Worm (Caenorhabditis elegans) whole organism, young adult: Measurements from ENCODE around the gene ZC15.10.

Source experiments
- B0336.3 ChIP-seq: fragments of 200-800 bp; sonication (Bioruptor generic); IDR thresholded peaks from 2 replicates; pipeline ENCODE4 v1.3.6; 2022; ENCODE audit warnings: missing genetic modification characterization, missing compliant biosample characterization
- F10E7.11 ChIP-seq: sonication (generic microtip); optimal IDR thresholded peaks from 2 replicates; lab custom pipeline; 2017; ENCODE audit warnings: mild to moderate bottlenecking, missing genetic modification characterization, moderate library complexity, missing compliant biosample characterization
- F22D6.2 ChIP-seq: sonication (generic microtip); optimal IDR thresholded peaks from 2 replicates; lab custom pipeline; 2016; ENCODE audit warnings: mild to moderate bottlenecking, missing genetic modification characterization, missing compliant biosample characterization
- F23B12.7 ChIP-seq: sonication (generic microtip); optimal IDR thresholded peaks from 2 replicates; lab custom pipeline; 2017; ENCODE audit warnings: missing genetic modification characterization, mild to moderate bottlenecking, missing compliant biosample characterization, antibody characterized with exemption, moderate library complexity; ENCODE audit not compliant: insufficient read depth
- F39B2.1 ChIP-seq: fragments of 200-800 bp; sonication (Bioruptor generic); IDR thresholded peaks from 2 replicates; pipeline ENCODE4 v1.3.6; 2022; ENCODE audit warnings: missing genetic modification reagents, missing genetic modification characterization, missing compliant biosample characterization
- F49E8.2 ChIP-seq: sonication (generic microtip); optimal IDR thresholded peaks from 3 replicates; lab custom pipeline; 2017; ENCODE audit warnings: missing genetic modification characterization, mild to moderate bottlenecking, missing compliant biosample characterization, antibody characterized with exemption, moderate library complexity; ENCODE audit not compliant: insufficient read depth
- F55B11.4 ChIP-seq: sonication (generic microtip); optimal IDR thresholded peaks from 2 replicates; lab custom pipeline; 2016; ENCODE audit warnings: missing compliant biosample characterization, missing genetic modification characterization, borderline replicate concordance; ENCODE audit not compliant: insufficient read depth
- K12H6.12 ChIP-seq: fragments of 200-800 bp; sonication (Bioruptor generic); optimal IDR thresholded peaks from 2 replicates; lab custom pipeline; 2018; ENCODE audit warnings: mild to moderate bottlenecking, missing genetic modification characterization, missing compliant biosample characterization
- T26A5.8 ChIP-seq: sonication (generic microtip); optimal IDR thresholded peaks from 2 replicates; lab custom pipeline; 2016; ENCODE audit warnings: missing genetic modification characterization, missing compliant biosample characterization
- Y95B8A.8 ChIP-seq: fragments of 200-800 bp; sonication (Bioruptor generic); IDR thresholded peaks from 2 replicates; pipeline ENCODE4 v1.3.6; 2022; ENCODE audit warnings: missing genetic modification reagents, missing genetic modification characterization, missing compliant biosample characterization
- akir-1 ChIP-seq: fragments of 200-800 bp; sonication (Bioruptor generic); optimal IDR thresholded peaks from 2 replicates; lab custom pipeline; 2018; ENCODE audit warnings: mild to moderate bottlenecking, missing genetic modification characterization, moderate library complexity, missing compliant biosample characterization
- aptf-3 ChIP-seq: fragments of 200-800 bp; sonication (Bioruptor generic); IDR thresholded peaks from 2 replicates; pipeline ENCODE4 v1.3.6; 2022; ENCODE audit warnings: missing genetic modification characterization, missing compliant biosample characterization
- atf-7 ChIP-seq: sonication (generic microtip); optimal IDR thresholded peaks from 2 replicates; lab custom pipeline; 2017; ENCODE audit warnings: mild to moderate bottlenecking, missing genetic modification characterization, missing compliant biosample characterization
- attf-3 ChIP-seq: fragments of 200-800 bp; sonication (Bioruptor generic); conservative IDR thresholded peaks from 2 replicates; pipeline ENCODE4 v1.3.6; 2022; ENCODE audit warnings: missing genetic modification reagents, missing genetic modification characterization, missing compliant biosample characterization
- attf-5 ChIP-seq: fragments of 200-800 bp; sonication (Bioruptor generic); optimal IDR thresholded peaks from 2 replicates; lab custom pipeline; 2018; ENCODE audit warnings: mild to moderate bottlenecking, missing genetic modification characterization, missing compliant biosample characterization
- ceh-40 ChIP-seq: fragments of 200-800 bp; sonication (Bioruptor generic); IDR thresholded peaks from 2 replicates; pipeline ENCODE4 v1.3.6; 2022; ENCODE audit warnings: missing genetic modification characterization, missing compliant biosample characterization
- ceh-91 ChIP-seq: fragments of 200-800 bp; sonication (Bioruptor generic); IDR thresholded peaks from 2 replicates; pipeline ENCODE4 v1.3.6; 2022; ENCODE audit warnings: missing genetic modification reagents, missing genetic modification characterization, missing compliant biosample characterization
- die-1 ChIP-seq: sonication (generic microtip); optimal IDR thresholded peaks from 2 replicates; lab custom pipeline; 2016; ENCODE audit warnings: missing genotype, mild to moderate bottlenecking, missing genetic modification characterization, missing compliant biosample characterization
- dox-1 ChIP-seq: fragments of 200-800 bp; sonication (Bioruptor generic); IDR thresholded peaks from 2 replicates; pipeline ENCODE4 v1.3.6; 2022; ENCODE audit warnings: missing genetic modification reagents, missing genetic modification characterization, missing compliant biosample characterization
- dpl-1 ChIP-seq: fragments of 150-350 bp; optimal IDR thresholded peaks from 2 replicates; lab custom pipeline; 2014; ENCODE audit warnings: missing biosample characterization, missing genetic modification reagents, missing genetic modification characterization
- efl-1 ChIP-seq: fragments of 150-350 bp; optimal IDR thresholded peaks from 2 replicates; lab custom pipeline; 2014; ENCODE audit warnings: missing biosample characterization, missing genetic modification reagents, missing genetic modification characterization
- egl-44 ChIP-seq: fragments of 200-800 bp; sonication (Bioruptor generic); IDR thresholded peaks from 2 replicates; pipeline ENCODE4 v1.3.6; 2022; ENCODE audit warnings: missing genetic modification reagents, missing genetic modification characterization, missing compliant biosample characterization
- egrh-3 ChIP-seq: fragments of 200-800 bp; sonication (Bioruptor generic); IDR thresholded peaks from 2 replicates; pipeline ENCODE4 v1.3.6; 2022; ENCODE audit warnings: missing genetic modification reagents, missing genetic modification characterization, missing compliant biosample characterization
- ekl-4 ChIP-seq: fragments of 200-800 bp; sonication (Bioruptor generic); IDR thresholded peaks from 2 replicates; pipeline ENCODE4 v1.3.6; 2022; ENCODE audit warnings: missing genetic modification reagents, missing genetic modification characterization, missing compliant biosample characterization
- ets-4 ChIP-seq: fragments of 200-800 bp; sonication (Bioruptor generic); optimal IDR thresholded peaks from 2 replicates; lab custom pipeline; 2018; ENCODE audit warnings: mild to moderate bottlenecking, missing genetic modification characterization, missing compliant biosample characterization
- him-1 ChIP-seq: sonication (generic microtip); optimal IDR thresholded peaks from 2 replicates; lab custom pipeline; 2016; ENCODE audit warnings: missing genotype, missing genetic modification reagents, missing genetic modification characterization, missing compliant biosample characterization
- hmg-20 ChIP-seq: fragments of 200-800 bp; sonication (Bioruptor generic); IDR thresholded peaks from 2 replicates; pipeline ENCODE4 v1.3.6; 2022; ENCODE audit warnings: missing genetic modification reagents, missing genetic modification characterization, missing compliant biosample characterization
- hsf-1 ChIP-seq: fragments of 200-800 bp; sonication (Bioruptor generic); IDR thresholded peaks from 2 replicates; pipeline ENCODE4 v1.3.6; 2022; ENCODE audit warnings: missing genetic modification reagents, missing genetic modification characterization, missing compliant biosample characterization
- lag-1 ChIP-seq: fragments of 200-800 bp; sonication (Bioruptor generic); IDR thresholded peaks from 2 replicates; pipeline ENCODE4 v1.3.6; 2022; ENCODE audit warnings: missing genetic modification reagents, missing genetic modification characterization, missing compliant biosample characterization
- let-526 ChIP-seq: fragments of 200-800 bp; sonication (Bioruptor generic); IDR thresholded peaks from 2 replicates; pipeline ENCODE4 v1.3.6; 2022; ENCODE audit warnings: missing genetic modification reagents, missing genetic modification characterization, missing compliant biosample characterization
- lin-35 ChIP-seq, 3 experiments: fragments of 150-350 bp in 2 of 3; sonication (generic microtip) in 1 of 3; optimal IDR thresholded peaks; 2 replicates each; lab custom pipeline; 2014 to 2018; ENCODE audit warnings: missing biosample characterization in 3 of 3, missing genetic modification characterization in 3 of 3, missing genetic modification reagents in 3 of 3
- lin-54 ChIP-seq: fragments of 200-800 bp; sonication (Bioruptor generic); optimal IDR thresholded peaks from 2 replicates; lab custom pipeline; 2018; ENCODE audit warnings: mild to moderate bottlenecking, missing genetic modification characterization, missing compliant biosample characterization
- lir-1 ChIP-seq: fragments of 200-800 bp; sonication (Bioruptor generic); conservative IDR thresholded peaks from 2 replicates; pipeline ENCODE4 v1.3.6; 2022; ENCODE audit warnings: missing genetic modification reagents, missing genetic modification characterization, missing compliant biosample characterization
- madf-3 ChIP-seq: fragments of 200-800 bp; sonication (Bioruptor generic); IDR thresholded peaks from 2 replicates; pipeline ENCODE4 v1.3.6; 2022; ENCODE audit warnings: missing genetic modification reagents, missing genetic modification characterization, missing compliant biosample characterization
- madf-6 ChIP-seq: fragments of 200-800 bp; sonication (Bioruptor generic); IDR thresholded peaks from 2 replicates; pipeline ENCODE4 v1.3.6; 2022; ENCODE audit warnings: missing genetic modification reagents, missing genetic modification characterization, missing compliant biosample characterization
- mcd-1 ChIP-seq: fragments of 200-800 bp; sonication (Bioruptor generic); IDR thresholded peaks from 2 replicates; pipeline ENCODE4 v1.3.6; 2022; ENCODE audit warnings: missing genetic modification reagents, missing genetic modification characterization, missing compliant biosample characterization
- nhr-27 ChIP-seq: fragments of 200-800 bp; sonication (Bioruptor generic); optimal IDR thresholded peaks from 2 replicates; lab custom pipeline; 2018; ENCODE audit warnings: mild to moderate bottlenecking, missing genetic modification characterization, moderate library complexity, missing compliant biosample characterization
- nhr-90 ChIP-seq: sonication (generic microtip); optimal IDR thresholded peaks from 2 replicates; lab custom pipeline; 2016; ENCODE audit warnings: missing genotype, mild to moderate bottlenecking, missing genetic modification characterization, missing compliant biosample characterization
- pbrm-1 ChIP-seq: fragments of 200-800 bp; sonication (Bioruptor generic); IDR thresholded peaks from 2 replicates; pipeline ENCODE4 v1.3.6; 2022; ENCODE audit warnings: missing genetic modification reagents, missing genetic modification characterization, missing compliant biosample characterization
- repo-1 ChIP-seq: sonication (generic microtip); optimal IDR thresholded peaks from 2 replicates; lab custom pipeline; 2017; ENCODE audit warnings: mild to moderate bottlenecking, missing genetic modification characterization, missing compliant biosample characterization
- rpc-1 ChIP-seq, 2 experiments: fragments of 150-350 bp in 1 of 2; sonication (generic microtip) in 1 of 2; optimal IDR thresholded peaks; 2 replicates each; lab custom pipeline; 2014 to 2018; ENCODE audit warnings: missing biosample characterization in 1 of 2, missing genetic modification characterization in 1 of 2, missing genetic modification reagents in 1 of 2, missing genotype in 1 of 2
- sea-2 ChIP-seq: fragments of 200-800 bp; sonication (Bioruptor generic); IDR thresholded peaks from 2 replicates; pipeline ENCODE4 v1.3.6; 2022; ENCODE audit warnings: missing genetic modification characterization, missing compliant biosample characterization
- somi-1 ChIP-seq: fragments of 200-800 bp; sonication (Bioruptor generic); optimal IDR thresholded peaks from 2 replicates; lab custom pipeline; 2018; ENCODE audit warnings: mild to moderate bottlenecking, missing genetic modification characterization, missing compliant biosample characterization
- tlf-1 ChIP-seq: fragments of 200-800 bp; sonication (Bioruptor generic); optimal IDR thresholded peaks from 2 replicates; lab custom pipeline; 2018; ENCODE audit warnings: mild to moderate bottlenecking, missing genetic modification characterization, missing compliant biosample characterization
- unc-62 ChIP-seq: fragments of 150-350 bp; optimal IDR thresholded peaks from 2 replicates; lab custom pipeline; 2014; ENCODE audit warnings: missing biosample characterization, missing genetic modification reagents, missing genetic modification characterization
- ztf-18 ChIP-seq: sonication (generic microtip); optimal IDR thresholded peaks from 2 replicates; lab custom pipeline; 2016; ENCODE audit warnings: missing genotype, mild to moderate bottlenecking, missing genetic modification characterization, missing compliant biosample characterization
- ztf-25 ChIP-seq: fragments of 200-800 bp; sonication (Bioruptor generic); IDR thresholded peaks from 2 replicates; pipeline ENCODE4 v1.3.6; 2022; ENCODE audit warnings: missing genetic modification reagents, missing genetic modification characterization, missing compliant biosample characterization

ZC15.10 gene

DNA sequence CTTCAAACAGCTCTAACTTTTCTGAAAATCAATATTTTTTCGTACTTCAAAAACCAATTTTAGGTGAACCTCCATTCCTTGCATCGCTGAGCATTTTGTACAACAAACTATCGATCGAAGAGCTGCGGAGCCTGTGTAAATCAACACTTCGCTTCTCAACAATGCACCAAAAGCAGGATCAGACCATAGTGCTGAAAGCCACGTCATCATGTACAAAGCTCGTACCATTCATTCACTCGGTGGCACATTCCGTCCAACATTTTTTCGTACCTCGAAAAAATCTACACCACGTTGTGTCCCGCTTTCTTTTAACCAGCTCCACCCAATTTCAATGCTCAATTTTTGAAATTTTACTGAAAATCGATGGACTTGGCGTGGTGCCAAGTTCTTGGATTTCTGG, at the start of gene ZC15.10:
ZC15.10 (plus strand) TSS at position 162 of the 400 bp plus-strand sequence.
- TF ChIP-seq tlf-1 (GFP tag; lab: Kevin White, UChicago) = no peak

DNA sequence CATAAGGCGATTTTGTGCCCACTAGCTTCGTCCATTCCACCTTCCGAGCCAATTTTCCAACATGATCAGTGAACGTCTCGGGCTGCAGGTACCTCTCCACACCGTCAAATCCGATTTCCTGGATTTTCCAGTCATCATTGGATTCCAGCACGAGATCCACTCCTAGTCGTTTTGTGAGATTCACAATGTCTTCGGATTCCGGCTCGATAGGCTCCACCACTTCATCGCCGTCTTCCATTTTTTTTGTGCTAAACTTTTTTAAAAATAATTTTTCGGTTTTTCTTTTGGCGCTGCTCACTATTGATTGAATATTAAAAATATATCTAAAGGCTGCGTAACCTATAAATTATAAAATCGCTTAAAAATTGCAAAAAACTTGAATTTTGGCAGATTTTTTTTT, 43.5 kb upstream of the ZC15.10 start, which contains the start of gene mdt-17:
mdt-17 (minus strand) TSS at position 256 of the 400 bp plus-strand sequence.
- TF ChIP-seq sea-2 (GFP tag; lab: Robert Waterston, UW) (no peak), ztf-18 (no peak), unc-62 (GFP tag; lab: Kevin White, UChicago) (no peak), lir-1 (GFP tag; lab: Robert Waterston, UW) (no peak), somi-1 (no peak), ets-4 (GFP tag; lab: Kevin White, UChicago) (no peak), atf-7 (tag; lab: Kevin White, UChicago) (peak; percentile 15), B0336.3 (GFP tag; lab: Robert Waterston, UW) (peak; percentile 80), dpl-1 (GFP tag; lab: Kevin White, UChicago) (no peak), F39B2.1 (GFP tag; lab: Robert Waterston, UW) (no peak), die-1 (tag; lab: Kevin White, UChicago) (no peak), mcd-1 (GFP tag; lab: Robert Waterston, UW) (no peak), ekl-4 (GFP tag; lab: Robert Waterston, UW) (peak; percentile 82; the same call in 1 of the 2 replicates), hsf-1 (GFP tag; lab: Robert Waterston, UW) (peak; percentile 41; the same call in 1 of the 2 replicates), attf-5 (no peak), rpc-1 (optimal IDR thresholded peaks at IDR 0.05; lab: Kevin White, UChicago) (no peak), rpc-1 (tag; optimal IDR thresholded peaks at IDR 0.05; lab: Kevin White, UChicago) (no peak), efl-1 (GFP tag; lab: Kevin White, UChicago) (no peak), aptf-3 (GFP tag; lab: Robert Waterston, UW) (no peak), F10E7.11 (tag; lab: Kevin White, UChicago) (no peak), him-1 (tag; lab: Kevin White, UChicago) (no peak), F22D6.2 (tag; lab: Kevin White, UChicago) (no peak), nhr-90 (no peak), attf-3 (GFP tag; lab: Robert Waterston, UW) (no peak), K12H6.12 (tag; lab: Kevin White, UChicago) (no peak), F49E8.2 (no peak), lin-35 (GFP tag; optimal IDR thresholded peaks at IDR 0.05; lab: Kevin White, UChicago) (no peak), lag-1 (GFP tag; lab: Robert Waterston, UW) (no peak), ztf-25 (GFP tag; lab: Robert Waterston, UW) (0 out of 2 replicates have a peak, but pooled peaks have one; percentile 44), akir-1 (GFP tag; lab: Kevin White, UChicago) (no peak), T26A5.8 (tag; lab: Kevin White, UChicago) (no peak), madf-3 (GFP tag; lab: Robert Waterston, UW) (peak; percentile 79), madf-6 (GFP tag; lab: Robert Waterston, UW) (peak; percentile 61), let-526 (GFP tag; lab: Robert Waterston, UW) (no peak), F23B12.7 (no peak), pbrm-1 (GFP tag; lab: Robert Waterston, UW) (no peak), dox-1 (GFP tag; lab: Robert Waterston, UW) (0 out of 2 replicates have a peak, but pooled peaks have one; percentile 15), Y95B8A.8 (GFP tag; lab: Robert Waterston, UW) (0 out of 2 replicates have a peak, but pooled peaks have one; percentile 22), nhr-27 (no peak), egrh-3 (GFP tag; lab: Robert Waterston, UW) (no peak), lin-54 (GFP tag; lab: Kevin White, UChicago) (no peak), ceh-40 (GFP tag; lab: Robert Waterston, UW) (no peak), egl-44 (GFP tag; lab: Robert Waterston, UW) (no peak), hmg-20 (GFP tag; lab: Robert Waterston, UW) (no peak), ceh-91 (GFP tag; lab: Robert Waterston, UW) (no peak), repo-1 (tag; lab: Kevin White, UChicago) (peak; percentile 46), F55B11.4 (tag; lab: Kevin White, UChicago) (no peak)
